Worm (Caenorhabditis elegans) whole organism, late embryonic: Measurements from ENCODE around the gene F54H12.5.

Source experiments
- elt-2 ChIP-seq: sonication (generic microtip); optimal IDR thresholded peaks from 2 replicates; lab custom pipeline; 2016; ENCODE audit warnings: missing genetic modification reagents, missing genetic modification characterization, missing compliant biosample characterization
- hlh-6 ChIP-seq: sonication (generic microtip); optimal IDR thresholded peaks from 2 replicates; lab custom pipeline; 2016; ENCODE audit warnings: missing genotype, missing genetic modification characterization, missing compliant biosample characterization
- lin-11 ChIP-seq: fragments of 200-800 bp; sonication (Bioruptor generic); optimal IDR thresholded peaks from 2 replicates; lab custom pipeline; 2018; ENCODE audit warnings: mild to moderate bottlenecking, missing genetic modification characterization, missing compliant biosample characterization
- zip-5 ChIP-seq: sonication (generic microtip); optimal IDR thresholded peaks from 2 replicates; lab custom pipeline; 2016; ENCODE audit warnings: missing genetic modification characterization, missing compliant biosample characterization

DNA sequence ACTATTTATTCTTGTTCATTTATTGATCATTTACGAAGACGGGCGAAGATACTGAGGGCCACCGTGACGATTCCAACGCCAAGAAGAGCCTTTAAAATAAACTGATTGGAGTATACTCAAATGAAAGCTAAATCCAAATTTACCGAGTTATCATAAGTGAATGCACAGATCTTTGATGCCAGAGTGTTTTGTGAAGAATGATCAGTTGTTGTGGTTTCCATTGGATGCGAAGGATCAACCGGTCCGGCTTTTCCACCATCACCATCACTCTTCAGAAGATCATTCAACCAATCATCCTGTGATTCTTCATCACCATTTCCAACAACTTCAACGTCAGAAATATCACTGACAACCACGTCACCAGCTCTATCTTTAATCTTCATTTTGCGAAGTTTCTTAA lies 5.3 kb upstream of the F54H12.5 start:
- no peak for TF ChIP-seq zip-5 (tag; lab: Kevin White, UChicago)
- no peak for TF ChIP-seq hlh-6 (tag; lab: Kevin White, UChicago)
- TF ChIP-seq elt-2 (tag; lab: Kevin White, UChicago): no peak
- no peak for TF ChIP-seq lin-11 (tag; lab: Kevin White, UChicago)
